Worm (Caenorhabditis elegans) whole organism, midembryonic: ENCODE data around the gene kqt-1.

Experiments
- cog-1 ChIP-seq: sonication (generic microtip); optimal IDR thresholded peaks from 2 replicates; lab custom pipeline; 2016; ENCODE audit warnings: missing genetic modification characterization, missing compliant biosample characterization
- klf-2 ChIP-seq: fragments of 200-800 bp; sonication (Bioruptor generic); conservative IDR thresholded peaks from 2 replicates; pipeline ENCODE4 v1.3.6; 2022; ENCODE audit warnings: missing genetic modification reagents, missing genetic modification characterization, missing compliant biosample characterization
- ref-1 ChIP-seq: fragments of 200-800 bp; sonication (Bioruptor generic); conservative IDR thresholded peaks from 2 replicates; pipeline ENCODE4 v1.3.6; 2022; ENCODE audit warnings: missing genetic modification reagents, missing genetic modification characterization, missing compliant biosample characterization
- ztf-29 ChIP-seq: fragments of 200-800 bp; sonication (Bioruptor generic); IDR thresholded peaks from 2 replicates; pipeline ENCODE4 v1.3.6; 2022; ENCODE audit warnings: missing genetic modification reagents, missing genetic modification characterization, missing compliant biosample characterization

ce11 chrX:6646387-6647061, 27.7 kb downstream of the kqt-1 start:
- TF ChIP-seq ztf-29 (GFP tag; lab: Robert Waterston, UW) = no peak
- TF ChIP-seq cog-1 (tag; lab: Kevin White, UChicago) = no peak
- TF ChIP-seq ref-1 (GFP tag; lab: Robert Waterston, UW) = no peak
- no peak for TF ChIP-seq klf-2
